Fruit fly (Drosophila melanogaster) whole organism, adult: ENCODE measurements around the gene Pdk1.

Experiments used
- CG11617 ChIP-seq: fragments of 200-800 bp; sonication (Bioruptor generic); optimal IDR thresholded peaks from 2 replicates; lab custom pipeline; 2017; ENCODE audit warnings: mild to moderate bottlenecking, missing biosample characterization, missing genetic modification reagents, missing genetic modification characterization
- CG12768 ChIP-seq: fragments of 200-800 bp; sonication (Bioruptor generic); optimal IDR thresholded peaks from 2 replicates; lab custom pipeline; 2017; ENCODE audit warnings: missing biosample characterization, missing genetic modification characterization, mild to moderate bottlenecking, moderate library complexity, missing genetic modification reagents
- CG14711 ChIP-seq: fragments of 200-800 bp; sonication (Bioruptor generic); optimal IDR thresholded peaks from 2 replicates; lab custom pipeline; 2018; ENCODE audit warnings: missing biosample characterization, mild to moderate bottlenecking, missing genetic modification characterization, moderate library complexity
- CG1620 ChIP-seq: fragments of 200-800 bp; sonication (Bioruptor generic); optimal IDR thresholded peaks from 2 replicates; lab custom pipeline; 2016; ENCODE audit warnings: missing biosample characterization, missing genetic modification characterization
- CG33017 ChIP-seq: fragments of 200-800 bp; sonication (Bioruptor generic); optimal IDR thresholded peaks from 2 replicates; lab custom pipeline; 2018; ENCODE audit warnings: missing biosample characterization, mild to moderate bottlenecking, missing genetic modification characterization, moderate library complexity
- CG5204 ChIP-seq: fragments of 200-800 bp; sonication (Bioruptor generic); optimal IDR thresholded peaks from 2 replicates; lab custom pipeline; 2016; ENCODE audit warnings: missing biosample characterization, missing genetic modification characterization
- CG7101 ChIP-seq: fragments of 200-800 bp; sonication (Bioruptor generic); optimal IDR thresholded peaks from 2 replicates; lab custom pipeline; 2018; ENCODE audit warnings: missing biosample characterization, mild to moderate bottlenecking, missing genetic modification characterization, moderate library complexity
- Clk ChIP-seq: fragments of 200-800 bp; sonication (Bioruptor generic); optimal IDR thresholded peaks from 2 replicates; lab custom pipeline; 2017; ENCODE audit warnings: missing biosample characterization, missing genetic modification characterization
- Crg-1 ChIP-seq: fragments of 200-800 bp; sonication (Bioruptor generic); optimal IDR thresholded peaks from 2 replicates; lab custom pipeline; 2016; ENCODE audit warnings: missing biosample characterization, missing genetic modification characterization
- Hr96 ChIP-seq: fragments of 200-800 bp; sonication (Bioruptor generic); optimal IDR thresholded peaks from 2 replicates; lab custom pipeline; 2016; ENCODE audit warnings: missing biosample characterization, missing genetic modification characterization
- bab1 ChIP-seq: fragments of 200-800 bp; sonication (Bioruptor generic); optimal IDR thresholded peaks from 3 replicates; lab custom pipeline; 2019; ENCODE audit warnings: missing biosample characterization, mild to moderate bottlenecking, missing genetic modification characterization, moderate library complexity
- cic ChIP-seq: fragments of 200-800 bp; sonication (Bioruptor generic); optimal IDR thresholded peaks from 2 replicates; lab custom pipeline; 2017; ENCODE audit warnings: missing biosample characterization, mild to moderate bottlenecking, missing genetic modification characterization, moderate library complexity
- kay ChIP-seq: fragments of 200-800 bp; sonication (Bioruptor generic); peaks from one replicate; lab custom pipeline; 2016; ENCODE audit warnings: missing biosample characterization, missing genetic modification characterization, borderline replicate concordance
- toe ChIP-seq: fragments of 200-800 bp; sonication (Bioruptor generic); optimal IDR thresholded peaks from 2 replicates; lab custom pipeline; 2016; ENCODE audit warnings: missing biosample characterization, missing genetic modification characterization

DNA sequence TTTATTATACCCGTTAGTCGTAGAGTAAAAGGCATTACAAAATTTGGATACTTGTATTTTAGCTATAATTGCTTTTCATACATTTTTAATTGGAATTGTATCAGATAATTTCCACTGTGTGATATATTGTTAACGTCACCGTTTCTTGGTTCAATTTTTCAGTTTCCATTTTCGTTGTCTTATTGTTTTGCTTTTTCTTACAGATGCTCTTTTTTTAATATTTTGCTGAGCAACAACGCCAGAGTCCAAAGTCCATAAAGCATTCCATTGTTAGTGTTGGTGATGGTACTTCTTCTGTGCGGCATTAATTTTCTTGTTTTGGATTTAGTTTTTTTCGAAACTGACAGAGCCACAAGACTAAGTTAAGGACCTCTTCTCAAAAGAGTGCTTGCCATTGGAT is 46.3 kb upstream of the Pdk1 start:
- no peak for TF ChIP-seq bab1 (GFP tag; lab: Kevin White, UChicago)
- TF ChIP-seq toe (GFP tag; lab: Kevin White, UChicago), result no peak
- no peak for TF ChIP-seq Clk (GFP tag; lab: Kevin White, UChicago)
- no peak for TF ChIP-seq Hr96 (GFP tag; lab: Kevin White, UChicago)
- no peak for TF ChIP-seq CG12768 (GFP tag; lab: Kevin White, UChicago)
- no peak for TF ChIP-seq CG14711 (tag; lab: Kevin White, UChicago)
- TF ChIP-seq kay, result no peak
- TF ChIP-seq CG1620, result no peak
- TF ChIP-seq cic (GFP tag; lab: Kevin White, UChicago), result no peak
- TF ChIP-seq CG33017 (tag; lab: Kevin White, UChicago), result no peak
- no peak for TF ChIP-seq CG11617 (GFP tag; lab: Kevin White, UChicago)
- TF ChIP-seq CG5204 (GFP tag; lab: Kevin White, UChicago), result no peak
- TF ChIP-seq CG7101 (tag; lab: Kevin White, UChicago), result no peak
- TF ChIP-seq Crg-1 (GFP tag; lab: Kevin White, UChicago), result no peak
